Worm (Caenorhabditis elegans) whole organism, mixed stage, embryonic: ENCODE measurements around the gene alh-6.
A peak's percentile ranks its signal among the peaks of the same experiment; 100 is the strongest.

Experiments
- M03D4.4 ChIP-seq: sonication (generic microtip); optimal IDR thresholded peaks from 2 replicates; lab custom pipeline; 2017; ENCODE audit warnings: mild to moderate bottlenecking, missing genetic modification characterization, missing compliant biosample characterization
- bed-3 ChIP-seq: fragments of 200-800 bp; sonication (Bioruptor generic); optimal IDR thresholded peaks from 3 replicates; lab custom pipeline; 2018; ENCODE audit warnings: mild to moderate bottlenecking, missing genetic modification characterization, moderate library complexity, missing compliant biosample characterization
- blmp-1 ChIP-seq: fragments of 150-350 bp; optimal IDR thresholded peaks from 2 replicates; lab custom pipeline; 2014; ENCODE audit warnings: missing biosample characterization, missing genetic modification characterization
- ceh-39 ChIP-seq: fragments of 150-350 bp; optimal IDR thresholded peaks from 2 replicates; lab custom pipeline; 2014; ENCODE audit warnings: missing biosample characterization, missing genetic modification characterization
- ceh-83 ChIP-seq: fragments of 200-800 bp; sonication (Bioruptor generic); optimal IDR thresholded peaks from 2 replicates; lab custom pipeline; 2018; ENCODE audit warnings: mild to moderate bottlenecking, missing genetic modification characterization, missing compliant biosample characterization
- ces-1 ChIP-seq: fragments of 150-350 bp; optimal IDR thresholded peaks from 2 replicates; lab custom pipeline; 2014; ENCODE audit warnings: missing biosample characterization, missing genetic modification reagents, missing genetic modification characterization
- cnd-1 ChIP-seq: fragments of 200-800 bp; sonication (Bioruptor generic); optimal IDR thresholded peaks from 2 replicates; lab custom pipeline; 2018; ENCODE audit warnings: mild to moderate bottlenecking, missing genetic modification characterization, missing compliant biosample characterization
- drap-1 ChIP-seq: fragments of 200-800 bp; sonication (Bioruptor generic); optimal IDR thresholded peaks from 3 replicates; lab custom pipeline; 2018; ENCODE audit warnings: mild to moderate bottlenecking, missing genetic modification characterization, missing compliant biosample characterization
- elt-1 ChIP-seq: sonication (generic microtip); optimal IDR thresholded peaks from 2 replicates; lab custom pipeline; 2017; ENCODE audit warnings: missing genetic modification characterization, mild to moderate bottlenecking, missing compliant biosample characterization, antibody characterized with exemption, moderate library complexity, borderline replicate concordance; ENCODE audit not compliant: insufficient read depth
- elt-3 ChIP-seq: fragments of 150-350 bp; optimal IDR thresholded peaks from 2 replicates; lab custom pipeline; 2014; ENCODE audit warnings: missing biosample characterization, missing genetic modification characterization
- flh-1 ChIP-seq: fragments of 200-800 bp; sonication (Bioruptor generic); optimal IDR thresholded peaks from 2 replicates; lab custom pipeline; 2018; ENCODE audit warnings: mild to moderate bottlenecking, missing genetic modification characterization, moderate library complexity, missing compliant biosample characterization
- ham-2 ChIP-seq: fragments of 200-800 bp; sonication (Bioruptor generic); optimal IDR thresholded peaks from 2 replicates; lab custom pipeline; 2018; ENCODE audit warnings: mild to moderate bottlenecking, missing genetic modification characterization, missing compliant biosample characterization
- hlh-1 ChIP-seq: fragments of 150-350 bp; optimal IDR thresholded peaks from 2 replicates; lab custom pipeline; 2014; ENCODE audit warnings: missing biosample characterization, missing genetic modification reagents, missing genetic modification characterization
- lin-32 ChIP-seq: fragments of 200-800 bp; sonication (Bioruptor generic); optimal IDR thresholded peaks from 2 replicates; lab custom pipeline; 2018; ENCODE audit warnings: mild to moderate bottlenecking, missing genetic modification characterization, missing compliant biosample characterization
- mls-2 ChIP-seq: sonication (generic microtip); optimal IDR thresholded peaks from 2 replicates; lab custom pipeline; 2016; ENCODE audit warnings: mild to moderate bottlenecking, missing genetic modification characterization, moderate library complexity, missing compliant biosample characterization
- nhr-2 ChIP-seq: fragments of 150-350 bp; optimal IDR thresholded peaks from 2 replicates; lab custom pipeline; 2014; ENCODE audit warnings: missing biosample characterization, missing genetic modification characterization
- nhr-237 ChIP-seq: fragments of 150-350 bp; optimal IDR thresholded peaks from 2 replicates; lab custom pipeline; 2014; ENCODE audit warnings: missing biosample characterization, missing genetic modification characterization
- nhr-28 ChIP-seq: fragments of 150-350 bp; optimal IDR thresholded peaks from 2 replicates; lab custom pipeline; 2014; ENCODE audit warnings: missing biosample characterization, missing genetic modification characterization
- pha-4 ChIP-seq: fragments of 150-350 bp; optimal IDR thresholded peaks from 2 replicates; lab custom pipeline; 2018; ENCODE audit warnings: missing biosample characterization, missing genetic modification reagents, missing genetic modification characterization
- sem-2 ChIP-seq: fragments of 200-800 bp; sonication (Bioruptor generic); optimal IDR thresholded peaks from 2 replicates; lab custom pipeline; 2018; ENCODE audit warnings: mild to moderate bottlenecking, missing genetic modification characterization, missing compliant biosample characterization
- snpc-4 ChIP-seq: fragments of 150-350 bp; optimal IDR thresholded peaks from 2 replicates; lab custom pipeline; 2014; ENCODE audit warnings: missing biosample characterization, missing genetic modification characterization
- sptf-1 ChIP-seq: sonication (generic microtip); optimal IDR thresholded peaks from 2 replicates; lab custom pipeline; 2017; ENCODE audit warnings: mild to moderate bottlenecking, missing genetic modification characterization, moderate library complexity, missing compliant biosample characterization
- tbx-8 ChIP-seq: fragments of 200-800 bp; sonication (Bioruptor generic); optimal IDR thresholded peaks from 2 replicates; lab custom pipeline; 2018; ENCODE audit warnings: mild to moderate bottlenecking, missing genetic modification characterization, moderate library complexity, missing compliant biosample characterization
- unc-120 ChIP-seq: sonication (generic microtip); optimal IDR thresholded peaks from 2 replicates; lab custom pipeline; 2017; ENCODE audit warnings: missing genetic modification characterization, missing compliant biosample characterization; ENCODE audit not compliant: poor library complexity, severe bottlenecking
- unc-39 ChIP-seq: fragments of 150-350 bp; optimal IDR thresholded peaks from 2 replicates; lab custom pipeline; 2014; ENCODE audit warnings: missing biosample characterization, missing genetic modification characterization
- unc-62 ChIP-seq: fragments of 150-350 bp; optimal IDR thresholded peaks from 2 replicates; lab custom pipeline; 2014; ENCODE audit warnings: missing biosample characterization, missing genetic modification reagents, missing genetic modification characterization
- zip-8 ChIP-seq: fragments of 150-350 bp; optimal IDR thresholded peaks from 2 replicates; lab custom pipeline; 2014; ENCODE audit warnings: missing biosample characterization, missing genetic modification characterization
- ztf-11 ChIP-seq: fragments of 150-350 bp; optimal IDR thresholded peaks from 2 replicates; lab custom pipeline; 2014; ENCODE audit warnings: missing biosample characterization, missing genetic modification characterization

The alh-6 gene

DNA sequence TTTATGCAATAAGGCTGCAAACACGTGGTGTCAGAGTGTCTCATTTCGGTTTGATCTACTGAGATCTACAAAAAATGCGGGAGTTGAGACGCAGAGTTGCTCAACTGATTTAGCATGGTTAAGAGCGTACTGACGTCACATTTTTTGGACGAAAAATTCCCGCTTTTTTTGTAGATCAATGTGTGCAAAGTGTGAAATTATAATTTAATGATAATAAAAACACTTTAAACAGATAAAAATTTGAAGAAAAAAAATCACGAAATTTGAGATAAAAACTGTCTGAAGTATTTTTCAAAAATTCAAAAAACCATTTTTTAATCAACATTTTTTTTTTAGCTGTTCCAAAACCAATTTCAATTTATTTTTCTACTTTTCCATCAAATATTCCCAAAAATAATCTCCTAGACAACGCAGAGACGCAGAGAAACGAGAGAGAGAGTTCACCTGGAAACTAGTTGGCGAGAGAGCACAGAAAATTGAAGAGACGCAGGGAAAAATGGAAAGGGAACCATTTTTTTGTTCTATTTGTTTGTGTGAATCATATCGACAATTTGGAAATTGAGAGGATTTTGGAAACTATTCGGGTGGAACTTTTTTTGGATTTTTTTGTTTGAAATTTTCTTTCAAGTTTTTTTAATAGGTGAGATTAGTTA lies 12.8 kb downstream of the alh-6 start:
- no peak for TF ChIP-seq drap-1 (GFP tag; lab: Kevin White, UChicago)
- no peak for TF ChIP-seq elt-1
- no peak for TF ChIP-seq sem-2 (GFP tag; lab: Kevin White, UChicago)

DNA sequence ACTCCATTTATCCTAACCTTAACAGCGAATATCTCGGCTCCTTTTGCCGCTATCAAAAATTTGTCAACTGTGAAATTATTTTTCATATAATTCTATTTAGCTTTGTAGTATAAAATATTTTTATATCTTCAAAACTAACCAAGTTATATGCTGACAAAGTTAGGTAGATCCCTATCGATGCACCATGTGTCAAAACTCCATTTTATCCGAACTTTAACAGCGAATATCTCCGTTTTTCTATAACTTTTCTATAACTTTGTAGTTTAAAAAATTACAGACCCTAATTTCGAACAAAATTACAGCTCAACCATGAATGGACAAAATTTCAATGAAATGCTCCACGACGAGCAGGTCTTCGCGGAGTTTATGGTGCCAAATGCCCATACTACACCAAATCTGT lies 14.2 kb downstream of the alh-6 start, which contains the start of gene Y57G7A.2:
Y57G7A.2 (plus strand) TSS at position 301 of the 400 bp plus-strand sequence.
- TF ChIP-seq nhr-237 (tag; lab: Kevin White, UChicago) (no peak), elt-3 (tag; lab: Kevin White, UChicago) (no peak), cnd-1 (tag; lab: Kevin White, UChicago) (no peak), unc-120 (tag; lab: Kevin White, UChicago) (no peak), unc-62 (GFP tag; lab: Kevin White, UChicago) (no peak), zip-8 (tag; lab: Kevin White, UChicago) (no peak), elt-1 (no peak), ceh-39 (tag; lab: Kevin White, UChicago) (no peak), ztf-11 (tag; lab: Kevin White, UChicago) (no peak), M03D4.4 (tag; lab: Kevin White, UChicago) (no peak), sptf-1 (tag; lab: Kevin White, UChicago) (no peak), ces-1 (GFP tag; lab: Kevin White, UChicago) (no peak), hlh-1 (tag; lab: Kevin White, UChicago) (no peak), flh-1 (no peak), ham-2 (no peak), lin-32 (GFP tag; lab: Kevin White, UChicago) (no peak)
- TF ChIP-seq, all 35 proteins: peak for 0

DNA sequence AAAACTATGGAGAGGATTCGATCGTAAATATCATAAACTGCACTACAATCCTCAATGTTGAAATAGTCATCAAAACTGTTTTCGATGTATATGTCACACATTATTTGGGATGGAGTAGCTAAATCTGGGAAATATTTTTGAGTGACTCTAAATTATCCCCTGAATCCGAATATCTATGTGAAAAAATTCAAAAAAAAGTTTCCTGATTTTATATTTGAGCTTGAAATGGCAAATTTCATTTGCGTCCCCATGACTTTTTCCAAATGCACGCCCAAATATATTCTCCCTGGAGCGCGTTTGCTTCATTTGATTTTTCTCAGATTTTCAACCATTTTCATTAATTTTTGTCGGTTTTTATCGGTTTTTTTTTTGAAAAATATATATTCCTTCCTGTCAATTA lies 16.8 kb downstream of the alh-6 start, which contains the start of gene srz-64:
srz-64 (minus strand) TSS at position 101 of the 400 bp plus-strand sequence.
- TF ChIP-seq zip-8 (tag; lab: Kevin White, UChicago) (no peak), sem-2 (GFP tag; lab: Kevin White, UChicago) (no peak), ceh-83 (GFP tag; lab: Kevin White, UChicago) (no peak), snpc-4 (tag; lab: Kevin White, UChicago) (no peak), nhr-2 (tag; lab: Kevin White, UChicago) (no peak), hlh-1 (tag; lab: Kevin White, UChicago) (no peak), M03D4.4 (tag; lab: Kevin White, UChicago) (no peak), mls-2 (tag; lab: Kevin White, UChicago) (no peak), bed-3 (no peak), elt-1 (no peak), lin-32 (GFP tag; lab: Kevin White, UChicago) (no peak), pha-4 (no peak)
- TF ChIP-seq, all 35 proteins: peak for 0

DNA sequence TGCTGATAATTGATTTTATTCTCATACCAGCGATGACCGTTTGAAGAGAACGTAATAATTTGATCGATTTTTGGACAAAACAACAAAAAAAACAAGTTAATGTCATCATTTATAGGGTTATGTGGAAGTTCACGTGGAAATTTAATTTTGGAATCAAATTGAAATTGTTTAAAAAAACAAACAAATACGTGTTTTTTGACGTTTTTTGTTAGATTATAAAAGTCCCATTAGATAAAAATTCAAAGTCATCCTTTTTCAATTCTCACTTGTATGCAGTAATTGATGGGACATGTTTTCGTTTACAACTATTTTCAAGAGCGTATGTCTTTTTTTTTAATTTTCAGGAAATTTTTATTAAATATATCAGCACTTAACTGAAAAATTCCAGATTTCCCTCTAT lies 24.4 kb downstream of the alh-6 start, which contains the start of the genes Y57G7A.6 and Y57G7A.3:
Y57G7A.6 (minus strand) TSS at position 101 of the 400 bp plus-strand sequence.
Y57G7A.3 (plus strand) TSS at position 269 of the 400 bp plus-strand sequence.
- no peak for TF ChIP-seq sem-2 (GFP tag; lab: Kevin White, UChicago)
- TF ChIP-seq elt-3 (tag; lab: Kevin White, UChicago): no peak
- TF ChIP-seq ces-1 (GFP tag; lab: Kevin White, UChicago): no peak
- TF ChIP-seq flh-1: no peak
- TF ChIP-seq unc-62 (GFP tag; lab: Kevin White, UChicago): no peak
- no peak for TF ChIP-seq blmp-1 (tag; lab: Kevin White, UChicago)
- no peak for TF ChIP-seq hlh-1 (tag; lab: Kevin White, UChicago)
- no peak for TF ChIP-seq lin-32 (GFP tag; lab: Kevin White, UChicago)
- no peak for TF ChIP-seq ztf-11 (tag; lab: Kevin White, UChicago)
- no peak for TF ChIP-seq nhr-28 (tag; lab: Kevin White, UChicago)
- no peak for TF ChIP-seq tbx-8 (GFP tag; lab: Kevin White, UChicago)
- no peak for TF ChIP-seq snpc-4 (tag; lab: Kevin White, UChicago)
- TF ChIP-seq, all 35 proteins: peak for 0

DNA sequence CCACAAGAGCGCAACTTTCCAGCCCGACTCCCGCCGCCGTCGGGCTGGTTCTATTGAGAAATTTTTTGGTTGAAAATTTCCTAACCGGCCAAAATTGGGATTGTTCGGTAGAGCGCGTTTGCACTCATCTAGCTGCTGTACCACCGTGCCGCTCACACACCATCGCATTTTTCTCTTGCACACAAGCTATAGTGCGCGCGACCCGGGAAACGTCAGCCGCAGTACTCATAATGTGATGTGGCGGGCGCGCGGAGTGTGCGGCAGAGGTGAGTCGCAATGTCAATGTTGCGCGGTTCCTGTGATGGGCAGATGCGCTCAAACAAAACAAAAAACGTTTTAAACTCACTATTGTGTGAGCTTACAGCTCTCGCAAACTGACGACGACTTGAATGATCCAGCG lies 24.9 kb downstream of the alh-6 start:
- TF ChIP-seq tbx-8 (GFP tag; lab: Kevin White, UChicago): no peak
- TF ChIP-seq sem-2 (GFP tag; lab: Kevin White, UChicago): no peak
- TF ChIP-seq snpc-4 (tag; lab: Kevin White, UChicago): no peak
- TF ChIP-seq ceh-83 (GFP tag; lab: Kevin White, UChicago): peak; percentile 20
- no peak for TF ChIP-seq nhr-237 (tag; lab: Kevin White, UChicago)
- no peak for TF ChIP-seq blmp-1 (tag; lab: Kevin White, UChicago)
- TF ChIP-seq elt-3 (tag; lab: Kevin White, UChicago): no peak
- no peak for TF ChIP-seq unc-39 (tag; lab: Kevin White, UChicago)
- no peak for TF ChIP-seq cnd-1 (tag; lab: Kevin White, UChicago)
